Worm (Caenorhabditis elegans) whole organism, early embryonic: ENCODE results near the gene K01D12.20.

ENCODE experiments used
- B0310.2 ChIP-seq: sonication (generic microtip); optimal IDR thresholded peaks from 2 replicates; lab custom pipeline; 2016; ENCODE audit warnings: mild to moderate bottlenecking, missing genetic modification characterization, missing compliant biosample characterization
- aly-1 ChIP-seq: sonication (generic microtip); optimal IDR thresholded peaks from 2 replicates; lab custom pipeline; 2016; ENCODE audit warnings: missing genetic modification characterization, missing compliant biosample characterization
- ama-1 ChIP-seq: fragments of 150-350 bp; optimal IDR thresholded peaks from 2 replicates; lab custom pipeline; 2014
- ceh-13 ChIP-seq: fragments of 200-800 bp; sonication (Bioruptor generic); optimal IDR thresholded peaks from 2 replicates; lab custom pipeline; 2018; ENCODE audit warnings: mild to moderate bottlenecking, missing genetic modification characterization, missing compliant biosample characterization
- flt-1 ChIP-seq: fragments of 200-800 bp; sonication (Bioruptor generic); IDR thresholded peaks from 2 replicates; pipeline ENCODE4 v1.3.6; 2022; ENCODE audit warnings: missing genetic modification characterization, missing compliant biosample characterization
- hnd-1 ChIP-seq: sonication (generic microtip); optimal IDR thresholded peaks from 2 replicates; lab custom pipeline; 2016; ENCODE audit warnings: missing genetic modification characterization, missing compliant biosample characterization
- pes-1 ChIP-seq: fragments of 200-800 bp; sonication (Bioruptor generic); IDR thresholded peaks from 2 replicates; pipeline ENCODE4 v1.3.6; 2022; ENCODE audit warnings: missing genetic modification reagents, missing genetic modification characterization, missing compliant biosample characterization
- sea-1 ChIP-seq: fragments of 200-800 bp; sonication (Bioruptor generic); conservative IDR thresholded peaks from 2 replicates; pipeline ENCODE4 v1.3.6; 2022; ENCODE audit warnings: missing genetic modification characterization, missing compliant biosample characterization
- tbx-11 ChIP-seq: fragments of 200-800 bp; sonication (Bioruptor generic); IDR thresholded peaks from 2 replicates; pipeline ENCODE4 v1.3.6; 2022; ENCODE audit warnings: missing genetic modification characterization, missing compliant biosample characterization
- tbx-37 ChIP-seq: fragments of 200-800 bp; sonication (Bioruptor generic); conservative IDR thresholded peaks from 2 replicates; pipeline ENCODE4 v1.3.6; 2022; ENCODE audit warnings: missing genetic modification reagents, missing genetic modification characterization, missing compliant biosample characterization
- tra-4 ChIP-seq: sonication (generic microtip); optimal IDR thresholded peaks from 2 replicates; lab custom pipeline; 2017; ENCODE audit warnings: missing genetic modification characterization, missing compliant biosample characterization

ce11 chrV:12433717-12434116, 33.1 kb upstream of the K01D12.20 start, which contains the start of gene srh-25:
- TF ChIP-seq flt-1 (no peak), sea-1 (GFP tag; lab: Robert Waterston, UW) (no peak), B0310.2 (tag; lab: Kevin White, UChicago) (no peak), tra-4 (tag; lab: Kevin White, UChicago) (no peak), aly-1 (tag; lab: Kevin White, UChicago) (no peak), ceh-13 (no peak), pes-1 (GFP tag; lab: Robert Waterston, UW) (no peak), tbx-11 (GFP tag; lab: Robert Waterston, UW) (no peak), ama-1 (lab: Kevin White, UChicago) (no peak), hnd-1 (no peak), tbx-37 (no peak)
